Worm (Caenorhabditis elegans): ENCODE data around the gene irld-55.

The irld-55 gene

ce11 chrIV:14066403-14066802, 46.4 kb downstream of the irld-55 start:
- TF ChIP-seq tab-1 (GFP tag; IDR thresholded peaks at IDR 0.05) (no peak), ztf-23 (GFP tag; IDR thresholded peaks at IDR 0.05) (no peak), ztf-29 (GFP tag; IDR thresholded peaks at IDR 0.05) (no peak), klf-2 (GFP tag; conservative IDR thresholded peaks at IDR 0.05) (no peak), cog-1 (tag; optimal IDR thresholded peaks at IDR 0.05) (no peak), med-1 (GFP tag; optimal IDR thresholded peaks at IDR 0.05; ENCODE audit: insufficient read depth) (no peak), T22C8.4 (GFP tag; IDR thresholded peaks at IDR 0.05) (no peak), flt-1 (GFP tag; IDR thresholded peaks at IDR 0.05) (no peak), ref-1 (GFP tag; conservative IDR thresholded peaks at IDR 0.05) (no peak)

- no peak for TF ChIP-seq cog-1 (tag; optimal IDR thresholded peaks at IDR 0.05)
- no peak for TF ChIP-seq tab-1 (GFP tag; IDR thresholded peaks at IDR 0.05)
- TF ChIP-seq ztf-29 (GFP tag; IDR thresholded peaks at IDR 0.05), result no peak
- no peak for TF ChIP-seq klf-2 (GFP tag; conservative IDR thresholded peaks at IDR 0.05)
- no peak for TF ChIP-seq ztf-23 (GFP tag; IDR thresholded peaks at IDR 0.05)
- no peak for TF ChIP-seq ref-1 (GFP tag; conservative IDR thresholded peaks at IDR 0.05)
Measured at ce11 chrIV:14069760-14070159, 49.8 kb downstream of the irld-55 start, which contains the start of gene lst-4. lst-4 (minus strand) TSS chrIV:14069860.

ce11 chrIV:14070185-14070991, 50.4 kb downstream of the irld-55 start:
- TF ChIP-seq T22C8.4 (GFP tag; IDR thresholded peaks at IDR 0.05), result no peak
- TF ChIP-seq cog-1 (tag; optimal IDR thresholded peaks at IDR 0.05), result no peak
- TF ChIP-seq med-1 (GFP tag; optimal IDR thresholded peaks at IDR 0.05; ENCODE audit: insufficient read depth), result no peak
- no peak for TF ChIP-seq ref-1 (GFP tag; conservative IDR thresholded peaks at IDR 0.05)
- TF ChIP-seq ztf-29 (GFP tag; IDR thresholded peaks at IDR 0.05), result no peak
- no peak for TF ChIP-seq tab-1 (GFP tag; IDR thresholded peaks at IDR 0.05)
- TF ChIP-seq klf-2 (GFP tag; conservative IDR thresholded peaks at IDR 0.05), result no peak
- TF ChIP-seq ztf-23 (GFP tag; IDR thresholded peaks at IDR 0.05), result no peak
- TF ChIP-seq flt-1 (GFP tag; IDR thresholded peaks at IDR 0.05), result no peak

ce11 chrIV:14070992-14071289, 50.9 kb downstream of the irld-55 start:
- TF ChIP-seq T22C8.4 (GFP tag; IDR thresholded peaks at IDR 0.05) (no peak), cog-1 (tag; optimal IDR thresholded peaks at IDR 0.05) (peak; percentile 13), tab-1 (GFP tag; IDR thresholded peaks at IDR 0.05) (peak; percentile 56; the same call in 1 of the 2 replicates)

ce11 chrIV:14071466-14071865, 51.5 kb downstream of the irld-55 start, which contains the start of gene ccar-1:
ccar-1 (plus strand) TSS chrIV:14071548.
- TF ChIP-seq klf-2 (GFP tag; conservative IDR thresholded peaks at IDR 0.05) (no peak), ztf-23 (GFP tag; IDR thresholded peaks at IDR 0.05) (0 out of 2 replicates have a peak, but pooled peaks have one; percentile 8), T22C8.4 (GFP tag; IDR thresholded peaks at IDR 0.05) (no peak)

ce11 chrIV:14072011-14072649, 52.1 kb downstream of the irld-55 start:
- TF ChIP-seq med-1 (GFP tag; optimal IDR thresholded peaks at IDR 0.05; ENCODE audit: insufficient read depth), result no peak
- no peak for TF ChIP-seq T22C8.4 (GFP tag; IDR thresholded peaks at IDR 0.05)

All from whole organism, midembryonic.